Fruit fly (Drosophila melanogaster) whole organism, adult: ENCODE results near the gene CG1113.

Source experiments
- CG11617 ChIP-seq: fragments of 200-800 bp; sonication (Bioruptor generic); optimal IDR thresholded peaks from 2 replicates; lab custom pipeline; 2017; ENCODE audit warnings: mild to moderate bottlenecking, missing biosample characterization, missing genetic modification reagents, missing genetic modification characterization
- CG12768 ChIP-seq: fragments of 200-800 bp; sonication (Bioruptor generic); optimal IDR thresholded peaks from 2 replicates; lab custom pipeline; 2017; ENCODE audit warnings: missing biosample characterization, missing genetic modification characterization, mild to moderate bottlenecking, moderate library complexity, missing genetic modification reagents
- CG14711 ChIP-seq: fragments of 200-800 bp; sonication (Bioruptor generic); optimal IDR thresholded peaks from 2 replicates; lab custom pipeline; 2018; ENCODE audit warnings: missing biosample characterization, mild to moderate bottlenecking, missing genetic modification characterization, moderate library complexity
- CG1620 ChIP-seq: fragments of 200-800 bp; sonication (Bioruptor generic); optimal IDR thresholded peaks from 2 replicates; lab custom pipeline; 2016; ENCODE audit warnings: missing biosample characterization, missing genetic modification characterization
- CG33017 ChIP-seq: fragments of 200-800 bp; sonication (Bioruptor generic); optimal IDR thresholded peaks from 2 replicates; lab custom pipeline; 2018; ENCODE audit warnings: missing biosample characterization, mild to moderate bottlenecking, missing genetic modification characterization, moderate library complexity
- CG5204 ChIP-seq: fragments of 200-800 bp; sonication (Bioruptor generic); optimal IDR thresholded peaks from 2 replicates; lab custom pipeline; 2016; ENCODE audit warnings: missing biosample characterization, missing genetic modification characterization
- CG7045 ChIP-seq: fragments of 200-800 bp; sonication (Bioruptor generic); optimal IDR thresholded peaks from 2 replicates; lab custom pipeline; 2017; ENCODE audit warnings: missing biosample characterization, mild to moderate bottlenecking, missing genetic modification characterization
- CG7101 ChIP-seq: fragments of 200-800 bp; sonication (Bioruptor generic); optimal IDR thresholded peaks from 2 replicates; lab custom pipeline; 2018; ENCODE audit warnings: missing biosample characterization, mild to moderate bottlenecking, missing genetic modification characterization, moderate library complexity
- Clk ChIP-seq: fragments of 200-800 bp; sonication (Bioruptor generic); optimal IDR thresholded peaks from 2 replicates; lab custom pipeline; 2017; ENCODE audit warnings: missing biosample characterization, missing genetic modification characterization
- Crg-1 ChIP-seq: fragments of 200-800 bp; sonication (Bioruptor generic); optimal IDR thresholded peaks from 2 replicates; lab custom pipeline; 2016; ENCODE audit warnings: missing biosample characterization, missing genetic modification characterization
- Hr96 ChIP-seq: fragments of 200-800 bp; sonication (Bioruptor generic); optimal IDR thresholded peaks from 2 replicates; lab custom pipeline; 2016; ENCODE audit warnings: missing biosample characterization, missing genetic modification characterization
- Mnt ChIP-seq: fragments of 200-800 bp; sonication (Bioruptor generic); optimal IDR thresholded peaks from 2 replicates; lab custom pipeline; 2016; ENCODE audit warnings: missing biosample characterization, mild to moderate bottlenecking, missing genetic modification characterization
- bab1 ChIP-seq: fragments of 200-800 bp; sonication (Bioruptor generic); optimal IDR thresholded peaks from 3 replicates; lab custom pipeline; 2019; ENCODE audit warnings: missing biosample characterization, mild to moderate bottlenecking, missing genetic modification characterization, moderate library complexity
- cic ChIP-seq: fragments of 200-800 bp; sonication (Bioruptor generic); optimal IDR thresholded peaks from 2 replicates; lab custom pipeline; 2017; ENCODE audit warnings: missing biosample characterization, mild to moderate bottlenecking, missing genetic modification characterization, moderate library complexity
- cnc ChIP-seq, 2 experiments: fragments of >200 bp; optimal IDR thresholded peaks; 2 replicates each; lab custom pipeline; 2017
- kay ChIP-seq: fragments of 200-800 bp; sonication (Bioruptor generic); peaks from one replicate; lab custom pipeline; 2016; ENCODE audit warnings: missing biosample characterization, missing genetic modification characterization, borderline replicate concordance
- ovo ChIP-seq: fragments of 200-800 bp; sonication (Bioruptor generic); optimal IDR thresholded peaks from 2 replicates; lab custom pipeline; 2016; ENCODE audit warnings: missing biosample characterization, missing genetic modification characterization
- pad ChIP-seq: fragments of 200-800 bp; sonication (Bioruptor generic); optimal IDR thresholded peaks from 3 replicates; lab custom pipeline; 2017; ENCODE audit warnings: missing biosample characterization, missing genetic modification characterization, mild to moderate bottlenecking, moderate library complexity, missing genetic modification reagents
- tj ChIP-seq: fragments of 200-800 bp; sonication (Bioruptor generic); optimal IDR thresholded peaks from 3 replicates; lab custom pipeline; 2017; ENCODE audit warnings: missing biosample characterization, mild to moderate bottlenecking, missing genetic modification characterization, moderate library complexity
- toe ChIP-seq: fragments of 200-800 bp; sonication (Bioruptor generic); optimal IDR thresholded peaks from 2 replicates; lab custom pipeline; 2016; ENCODE audit warnings: missing biosample characterization, missing genetic modification characterization

CG1113 gene

dm6 chr3R:5266282-5266681 lies 13.3 kb downstream of the CG1113 start:
- no peak for TF ChIP-seq CG7045 (GFP tag; lab: Kevin White, UChicago)
- no peak for TF ChIP-seq CG33017 (tag; lab: Kevin White, UChicago)
- TF ChIP-seq Clk (GFP tag; lab: Kevin White, UChicago) = no peak
- TF ChIP-seq Mnt (GFP tag; lab: Kevin White, UChicago) = no peak
- no peak for TF ChIP-seq CG11617 (GFP tag; lab: Kevin White, UChicago)
- TF ChIP-seq pad (GFP tag; lab: Kevin White, UChicago) = no peak
- no peak for TF ChIP-seq CG7101
- no peak for TF ChIP-seq tj (GFP tag; lab: Kevin White, UChicago)
- TF ChIP-seq kay (GFP tag; lab: Kevin White, UChicago) = no peak
- no peak for TF ChIP-seq toe (GFP tag; lab: Kevin White, UChicago)
- no peak for TF ChIP-seq bab1
- no peak for TF ChIP-seq CG14711 (tag; lab: Kevin White, UChicago)

dm6 chr3R:5268495-5268894 lies 15.5 kb downstream of the CG1113 start:
- TF ChIP-seq CG7101 = no peak
- peak; percentile 3 for TF ChIP-seq bab1
- peak; percentile 87 for TF ChIP-seq kay (GFP tag; lab: Kevin White, UChicago)

- TF ChIP-seq CG33017 (tag; lab: Kevin White, UChicago) (peak; percentile 42), Crg-1 (peak; percentile 62), CG7045 (GFP tag; lab: Kevin White, UChicago) (peak; percentile 32), CG1620 (GFP tag; lab: Kevin White, UChicago) (peak; percentile 67), cic (GFP tag; lab: Kevin White, UChicago) (peak; percentile 38), pad (GFP tag; lab: Kevin White, UChicago) (peak; percentile 67), CG7101 (peak; percentile 66), ovo (GFP tag; lab: Kevin White, UChicago) (no peak), CG12768 (GFP tag; lab: Kevin White, UChicago) (peak; percentile 73), kay (GFP tag; lab: Kevin White, UChicago) (no peak), Hr96 (GFP tag; lab: Kevin White, UChicago) (no peak), tj (GFP tag; lab: Kevin White, UChicago) (peak; percentile 43), Mnt (GFP tag; lab: Kevin White, UChicago) (peak; percentile 58), CG5204 (GFP tag; lab: Kevin White, UChicago) (no peak), cnc (optimal IDR thresholded peaks at IDR 0.05; lab: Kevin White, UChicago) (no peak), toe (GFP tag; lab: Kevin White, UChicago) (no peak), bab1 (peak; percentile 13), CG14711 (tag; lab: Kevin White, UChicago) (peak; percentile 16), Clk (GFP tag; lab: Kevin White, UChicago) (peak; percentile 37), CG11617 (GFP tag; lab: Kevin White, UChicago) (peak; percentile 29)
These were observed 17.9 kb downstream of the CG1113 start for dm6 chr3R:5270806-5271205.

- TF ChIP-seq Crg-1 (no peak), cic (GFP tag; lab: Kevin White, UChicago) (no peak), Mnt (GFP tag; lab: Kevin White, UChicago) (no peak), kay (GFP tag; lab: Kevin White, UChicago) (peak; percentile 21), pad (GFP tag; lab: Kevin White, UChicago) (no peak), CG7045 (GFP tag; lab: Kevin White, UChicago) (no peak), cnc (optimal IDR thresholded peaks at IDR 0.05; lab: Kevin White, UChicago) (no peak), CG33017 (tag; lab: Kevin White, UChicago) (no peak), CG5204 (GFP tag; lab: Kevin White, UChicago) (no peak)
These were observed 24.8 kb downstream of the CG1113 start, which contains the start of gene CG31538 for dm6 chr3R:5277735-5278134. TSS of gene CG31538 (minus strand) at chr3R:5277835.

- TF ChIP-seq CG12768 (GFP tag; lab: Kevin White, UChicago) (peak; percentile 1), toe (GFP tag; lab: Kevin White, UChicago) (no peak)
These were observed 25.7 kb downstream of the CG1113 start for dm6 chr3R:5278627-5279026.

dm6 chr3R:5279609-5280164 lies 26.7 kb downstream of the CG1113 start:
- TF ChIP-seq CG7101 = no peak
- peak; percentile 15 for TF ChIP-seq Mnt (GFP tag; lab: Kevin White, UChicago)
- TF ChIP-seq Crg-1 = no peak
- no peak for TF ChIP-seq CG33017 (tag; lab: Kevin White, UChicago)
- no peak for TF ChIP-seq CG12768 (GFP tag; lab: Kevin White, UChicago)
- peak; percentile 7 for TF ChIP-seq kay (GFP tag; lab: Kevin White, UChicago)
- TF ChIP-seq ovo (GFP tag; lab: Kevin White, UChicago) = no peak
- no peak for TF ChIP-seq bab1
- TF ChIP-seq cic (GFP tag; lab: Kevin White, UChicago) = peak; percentile 15
- TF ChIP-seq CG7045 (GFP tag; lab: Kevin White, UChicago) = no peak
- no peak for TF ChIP-seq CG5204 (GFP tag; lab: Kevin White, UChicago)
- TF ChIP-seq tj (GFP tag; lab: Kevin White, UChicago) = peak; percentile 91

- TF ChIP-seq CG11617 (GFP tag; lab: Kevin White, UChicago) = no peak
- peak; percentile 50 for TF ChIP-seq CG33017 (tag; lab: Kevin White, UChicago)
- no peak for TF ChIP-seq Clk (GFP tag; lab: Kevin White, UChicago)
- no peak for TF ChIP-seq CG1620 (GFP tag; lab: Kevin White, UChicago)
- peak; percentile 42 for TF ChIP-seq cic (GFP tag; lab: Kevin White, UChicago)
- TF ChIP-seq kay (GFP tag; lab: Kevin White, UChicago) = peak; percentile 28
- no peak for TF ChIP-seq pad (GFP tag; lab: Kevin White, UChicago)
- TF ChIP-seq Mnt (GFP tag; lab: Kevin White, UChicago) = no peak
These were observed 27.4 kb downstream of the CG1113 start for dm6 chr3R:5280380-5280779.
